Worm (Caenorhabditis elegans) whole organism, midembryonic: Measurements from ENCODE around the gene irg-4.

Experiments
- T22C8.4 ChIP-seq: fragments of 200-800 bp; sonication (Bioruptor generic); IDR thresholded peaks from 2 replicates; pipeline ENCODE4 v1.3.6; 2022; ENCODE audit warnings: missing genetic modification characterization, missing compliant biosample characterization
- cog-1 ChIP-seq: sonication (generic microtip); optimal IDR thresholded peaks from 2 replicates; lab custom pipeline; 2016; ENCODE audit warnings: missing genetic modification characterization, missing compliant biosample characterization
- flt-1 ChIP-seq: fragments of 200-800 bp; sonication (Bioruptor generic); IDR thresholded peaks from 2 replicates; pipeline ENCODE4 v1.3.6; 2022; ENCODE audit warnings: missing genetic modification characterization, missing compliant biosample characterization
- klf-2 ChIP-seq: fragments of 200-800 bp; sonication (Bioruptor generic); conservative IDR thresholded peaks from 2 replicates; pipeline ENCODE4 v1.3.6; 2022; ENCODE audit warnings: missing genetic modification reagents, missing genetic modification characterization, missing compliant biosample characterization
- med-1 ChIP-seq: sonication (generic microtip); optimal IDR thresholded peaks from 2 replicates; lab custom pipeline; 2017; ENCODE audit warnings: missing genetic modification characterization, mild to moderate bottlenecking, missing compliant biosample characterization, antibody characterized with exemption, missing genetic modification reagents; ENCODE audit not compliant: insufficient read depth
- ref-1 ChIP-seq: fragments of 200-800 bp; sonication (Bioruptor generic); conservative IDR thresholded peaks from 2 replicates; pipeline ENCODE4 v1.3.6; 2022; ENCODE audit warnings: missing genetic modification reagents, missing genetic modification characterization, missing compliant biosample characterization
- tab-1 ChIP-seq: fragments of 200-800 bp; sonication (Bioruptor generic); IDR thresholded peaks from 2 replicates; pipeline ENCODE4 v1.3.6; 2022; ENCODE audit warnings: missing genetic modification characterization, missing compliant biosample characterization
- ztf-23 ChIP-seq: fragments of 200-800 bp; sonication (Bioruptor generic); IDR thresholded peaks from 2 replicates; pipeline ENCODE4 v1.3.6; 2022; ENCODE audit warnings: missing genetic modification reagents, missing genetic modification characterization, missing compliant biosample characterization
- ztf-29 ChIP-seq: fragments of 200-800 bp; sonication (Bioruptor generic); IDR thresholded peaks from 2 replicates; pipeline ENCODE4 v1.3.6; 2022; ENCODE audit warnings: missing genetic modification reagents, missing genetic modification characterization, missing compliant biosample characterization

irg-4 gene

ce11 chrIV:12432340-12432739 is 3.3 kb upstream of the irg-4 start, which contains the start of gene clec-184:
Gene clec-184 (plus strand): TSS chrIV:12432640.
- no peak for TF ChIP-seq ref-1 (GFP tag; lab: Robert Waterston, UW)

- TF ChIP-seq T22C8.4 (GFP tag; lab: Robert Waterston, UW) (no peak), ztf-29 (GFP tag; lab: Robert Waterston, UW) (no peak), flt-1 (GFP tag; lab: Robert Waterston, UW) (no peak), cog-1 (tag; lab: Kevin White, UChicago) (no peak), ref-1 (GFP tag; lab: Robert Waterston, UW) (no peak), klf-2 (no peak), tab-1 (GFP tag; lab: Robert Waterston, UW) (no peak), med-1 (GFP tag; lab: Kevin White, UChicago) (no peak), ztf-23 (no peak)
These were observed 2.7 kb downstream of the irg-4 start, which contains the start of gene clec-185 for ce11 chrIV:12438359-12438758. Gene clec-185 (plus strand): TSS chrIV:12438659.

DNA sequence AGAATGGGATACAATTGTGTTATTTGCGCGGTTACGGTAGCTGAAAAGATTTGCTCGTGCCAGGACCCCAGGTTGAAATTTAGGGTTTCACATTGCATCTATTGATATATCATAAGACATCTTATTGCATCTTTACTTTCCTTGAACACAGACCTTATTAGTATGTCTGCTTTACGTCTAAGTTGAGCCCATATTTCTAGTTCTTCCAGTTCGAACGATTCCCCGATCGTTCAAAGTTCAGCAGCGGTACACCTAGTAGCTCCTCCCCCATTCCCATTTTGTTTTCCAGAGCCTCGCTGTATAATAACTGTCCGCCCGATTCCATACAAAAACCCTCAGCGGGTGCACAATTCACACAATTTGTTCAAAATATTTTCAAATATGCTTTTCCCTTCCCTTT is 6.1 kb downstream of the irg-4 start, which contains the start of gene C25G4.17:
Gene C25G4.17, plus strand, starts transcription at position 301 of the 400 bp plus-strand sequence.
- TF ChIP-seq klf-2: no peak
- TF ChIP-seq cog-1 (tag; lab: Kevin White, UChicago): no peak
- TF ChIP-seq tab-1 (GFP tag; lab: Robert Waterston, UW): no peak
- no peak for TF ChIP-seq med-1 (GFP tag; lab: Kevin White, UChicago)
- TF ChIP-seq ref-1 (GFP tag; lab: Robert Waterston, UW): no peak
- no peak for TF ChIP-seq ztf-29 (GFP tag; lab: Robert Waterston, UW)
- no peak for TF ChIP-seq flt-1 (GFP tag; lab: Robert Waterston, UW)
- TF ChIP-seq ztf-23: no peak

- TF ChIP-seq klf-2: no peak
- TF ChIP-seq ztf-29 (GFP tag; lab: Robert Waterston, UW): no peak
- TF ChIP-seq T22C8.4 (GFP tag; lab: Robert Waterston, UW): no peak
- TF ChIP-seq flt-1 (GFP tag; lab: Robert Waterston, UW): no peak
- no peak for TF ChIP-seq ref-1 (GFP tag; lab: Robert Waterston, UW)
- TF ChIP-seq tab-1 (GFP tag; lab: Robert Waterston, UW): no peak
- TF ChIP-seq cog-1 (tag; lab: Kevin White, UChicago): no peak
- TF ChIP-seq ztf-23: no peak
- TF ChIP-seq med-1 (GFP tag; lab: Kevin White, UChicago): no peak
These were observed 8.3 kb downstream of the irg-4 start, which contains the start of gene C25G4.2 for ce11 chrIV:12443936-12444335. Gene C25G4.2 (minus strand): TSS chrIV:12444035.

DNA sequence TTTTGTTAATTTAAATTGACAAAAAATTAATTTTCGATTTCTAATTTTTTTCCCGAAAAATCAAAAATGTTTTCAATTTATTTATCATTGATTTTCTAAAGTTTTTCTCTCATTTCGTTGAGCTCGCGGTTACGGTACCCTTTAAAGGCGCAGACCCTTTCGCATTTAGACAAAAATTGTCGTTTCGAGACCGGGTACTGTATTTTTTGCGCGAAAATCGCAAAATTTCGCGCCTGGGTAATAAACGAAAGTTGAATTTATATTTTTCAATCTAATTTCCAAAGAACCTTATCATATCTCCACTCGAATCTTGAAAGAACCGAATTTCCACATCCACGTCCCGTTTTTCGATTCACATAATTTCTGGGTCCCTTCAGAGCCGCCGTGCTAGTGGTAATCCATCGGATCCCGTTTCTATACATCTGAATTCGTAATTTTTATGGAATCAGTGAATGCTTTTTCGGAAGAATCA is 9.9 kb downstream of the irg-4 start, which contains the start of gene C25G4.3:
Gene C25G4.3, minus strand, starts transcription at position 422 of the 472 bp plus-strand sequence.
- no peak for TF ChIP-seq tab-1 (GFP tag; lab: Robert Waterston, UW)
- no peak for TF ChIP-seq med-1 (GFP tag; lab: Kevin White, UChicago)
- TF ChIP-seq ref-1 (GFP tag; lab: Robert Waterston, UW): no peak
- TF ChIP-seq ztf-29 (GFP tag; lab: Robert Waterston, UW): no peak
- TF ChIP-seq ztf-23: no peak
- no peak for TF ChIP-seq cog-1 (tag; lab: Kevin White, UChicago)
- no peak for TF ChIP-seq klf-2
- TF ChIP-seq flt-1 (GFP tag; lab: Robert Waterston, UW): no peak
- no peak for TF ChIP-seq T22C8.4 (GFP tag; lab: Robert Waterston, UW)

DNA sequence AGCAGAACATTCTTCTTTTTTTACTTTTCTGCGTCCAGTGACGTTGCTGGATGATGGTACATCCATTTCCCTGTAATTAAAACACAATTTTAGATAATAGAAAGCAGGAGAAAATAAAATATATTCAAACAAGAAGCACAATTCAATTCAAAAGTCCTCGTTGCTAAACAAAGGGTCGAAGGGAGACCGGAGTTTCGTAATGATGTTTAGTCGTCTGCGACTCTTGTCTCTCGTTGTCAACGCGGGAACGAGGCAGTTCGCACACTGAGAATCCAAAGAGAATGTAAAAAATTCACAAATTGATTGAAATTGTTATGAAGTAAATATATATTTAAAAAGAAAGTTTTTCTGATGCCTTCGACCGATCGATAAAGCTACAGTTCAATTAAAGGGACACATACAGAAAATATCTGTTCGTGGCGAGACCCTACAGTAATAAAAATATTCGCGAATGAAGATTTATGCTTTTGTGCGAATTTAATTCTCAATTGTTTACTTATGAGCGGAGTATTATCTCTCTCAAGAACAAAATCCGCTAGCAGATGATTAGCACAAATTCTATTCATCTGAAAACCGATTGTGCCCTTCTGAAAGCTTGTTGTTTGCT is 15.7 kb downstream of the irg-4 start, which contains the start of gene dpy-26:
Gene dpy-26, minus strand, starts transcription at position 111 of the 607 bp plus-strand sequence.
- TF ChIP-seq T22C8.4 (GFP tag; lab: Robert Waterston, UW) (no peak), flt-1 (GFP tag; lab: Robert Waterston, UW) (no peak), ref-1 (GFP tag; lab: Robert Waterston, UW) (no peak), tab-1 (GFP tag; lab: Robert Waterston, UW) (no peak), ztf-23 (no peak), klf-2 (no peak), cog-1 (tag; lab: Kevin White, UChicago) (no peak), ztf-29 (GFP tag; lab: Robert Waterston, UW) (no peak), med-1 (GFP tag; lab: Kevin White, UChicago) (no peak)

ce11 chrIV:12454115-12454514 is 18.5 kb downstream of the irg-4 start, which contains the start of gene spe-44:
Gene spe-44 (minus strand): TSS chrIV:12454215.
- TF ChIP-seq klf-2: no peak
- TF ChIP-seq tab-1 (GFP tag; lab: Robert Waterston, UW): no peak

ce11 chrIV:12454750-12455149 is 19.1 kb downstream of the irg-4 start, which contains the start of gene smz-1:
Gene smz-1 (plus strand): TSS chrIV:12455050.
- TF ChIP-seq tab-1 (GFP tag; lab: Robert Waterston, UW): no peak
- no peak for TF ChIP-seq klf-2
- no peak for TF ChIP-seq ztf-29 (GFP tag; lab: Robert Waterston, UW)
- TF ChIP-seq ztf-23: no peak
- no peak for TF ChIP-seq cog-1 (tag; lab: Kevin White, UChicago)
- TF ChIP-seq flt-1 (GFP tag; lab: Robert Waterston, UW): no peak
- TF ChIP-seq med-1 (GFP tag; lab: Kevin White, UChicago): no peak
- TF ChIP-seq T22C8.4 (GFP tag; lab: Robert Waterston, UW): no peak

- TF ChIP-seq ref-1 (GFP tag; lab: Robert Waterston, UW) (no peak), cog-1 (tag; lab: Kevin White, UChicago) (no peak), tab-1 (GFP tag; lab: Robert Waterston, UW) (no peak), ztf-29 (GFP tag; lab: Robert Waterston, UW) (no peak), flt-1 (GFP tag; lab: Robert Waterston, UW) (no peak), med-1 (GFP tag; lab: Kevin White, UChicago) (no peak), klf-2 (no peak), ztf-23 (no peak), T22C8.4 (GFP tag; lab: Robert Waterston, UW) (no peak)
These were observed 21.0 kb downstream of the irg-4 start, which contains the start of gene C25G4.7 for ce11 chrIV:12456613-12457012. Gene C25G4.7 (plus strand): TSS chrIV:12456913.
